Worm (Caenorhabditis elegans): ENCODE measurements around the gene C09G1.2.

Gene C09G1.2

ce11 chrX:15937854-15938253 lies 44.7 kb downstream of the C09G1.2 start:
- no peak for TF ChIP-seq ceh-16 (tag; optimal IDR thresholded peaks at IDR 0.05)
- no peak for TF ChIP-seq fkh-10 (GFP tag; optimal IDR thresholded peaks at IDR 0.05)
- no peak for TF ChIP-seq nhr-237 (tag; optimal IDR thresholded peaks at IDR 0.05)
- no peak for TF ChIP-seq nhr-25 (tag; optimal IDR thresholded peaks at IDR 0.05)
- no peak for TF ChIP-seq ceh-82 (tag; optimal IDR thresholded peaks at IDR 0.05)
- no peak for TF ChIP-seq eor-1 (tag; optimal IDR thresholded peaks at IDR 0.05)
- no peak for TF ChIP-seq skn-1 (tag; optimal IDR thresholded peaks at IDR 0.05)
- no peak for TF ChIP-seq nhr-77 (tag; optimal IDR thresholded peaks at IDR 0.05)
- TF ChIP-seq nfya-1 (tag; optimal IDR thresholded peaks at IDR 0.05; ENCODE audit: insufficient read depth) = no peak
- TF ChIP-seq snpc-4 (tag; optimal IDR thresholded peaks at IDR 0.05) = no peak
- TF ChIP-seq egl-27 (tag; optimal IDR thresholded peaks at IDR 0.05) = no peak
- TF ChIP-seq unc-39 (tag; optimal IDR thresholded peaks at IDR 0.05) = no peak
- TF ChIP-seq sea-2 (GFP tag; optimal IDR thresholded peaks at IDR 0.05) = no peak
- no peak for TF ChIP-seq egl-5 (tag; optimal IDR thresholded peaks at IDR 0.05)
- no peak for TF ChIP-seq pqm-1 (tag; optimal IDR thresholded peaks at IDR 0.05)
- no peak for TF ChIP-seq lin-39 (tag; optimal IDR thresholded peaks at IDR 0.05)
- TF ChIP-seq mdl-1 (tag; optimal IDR thresholded peaks at IDR 0.05) = no peak
- no peak for TF ChIP-seq elt-2 (tag; optimal IDR thresholded peaks at IDR 0.05)
- no peak for TF ChIP-seq jun-1 (tag; optimal IDR thresholded peaks at IDR 0.05)
- no peak for TF ChIP-seq pha-4 (tag; optimal IDR thresholded peaks at IDR 0.05)

ce11 chrX:15932859-15933258 lies 49.7 kb downstream of the C09G1.2 start:
- peak; percentile 22 for TF ChIP-seq snpc-4 (tag; optimal IDR thresholded peaks at IDR 0.05)
- no peak for TF ChIP-seq aly-2 (tag; optimal IDR thresholded peaks at IDR 0.05)
